Worm (Caenorhabditis elegans): ENCODE data around the gene F28C1.1.

Gene F28C1.1

ce11 chrV:12420843-12421242 is 29.8 kb upstream of the F28C1.1 start, which contains the start of gene C54D10.4:
TSS of gene C54D10.4 (minus strand) at chrV:12420943.
- TF ChIP-seq tra-4 (tag; optimal IDR thresholded peaks at IDR 0.05) = no peak
- no peak for TF ChIP-seq F13C5.2 (tag; optimal IDR thresholded peaks at IDR 0.05)
- no peak for TF ChIP-seq hmbx-1 (tag; optimal IDR thresholded peaks at IDR 0.05)
- TF ChIP-seq tbx-11 (GFP tag; IDR thresholded peaks at IDR 0.05) = no peak
- no peak for TF ChIP-seq ama-1 (optimal IDR thresholded peaks at IDR 0.05)
- no peak for TF ChIP-seq hnd-1 (tag; optimal IDR thresholded peaks at IDR 0.05)
- no peak for TF ChIP-seq aly-1 (tag; optimal IDR thresholded peaks at IDR 0.05)
- no peak for TF ChIP-seq hmg-4 (GFP tag; optimal IDR thresholded peaks at IDR 0.05)
- TF ChIP-seq B0310.2 (tag; optimal IDR thresholded peaks at IDR 0.05) = no peak
- TF ChIP-seq tbx-37 (GFP tag; conservative IDR thresholded peaks at IDR 0.05) = no peak
- no peak for TF ChIP-seq pes-1 (GFP tag; IDR thresholded peaks at IDR 0.05)
- no peak for TF ChIP-seq ceh-36 (tag; optimal IDR thresholded peaks at IDR 0.05)
- no peak for TF ChIP-seq scrt-1 (GFP tag; IDR thresholded peaks at IDR 0.05)
- TF ChIP-seq flt-1 (GFP tag; IDR thresholded peaks at IDR 0.05) = no peak
- TF ChIP-seq ets-7 (tag; optimal IDR thresholded peaks at IDR 0.05) = no peak
- TF ChIP-seq ceh-13 (GFP tag; optimal IDR thresholded peaks at IDR 0.05) = no peak
- TF ChIP-seq sea-1 (GFP tag; conservative IDR thresholded peaks at IDR 0.05) = no peak

- no peak for TF ChIP-seq pes-1 (GFP tag; IDR thresholded peaks at IDR 0.05)
- no peak for TF ChIP-seq tbx-37 (GFP tag; conservative IDR thresholded peaks at IDR 0.05)
- no peak for TF ChIP-seq B0310.2 (tag; optimal IDR thresholded peaks at IDR 0.05)
- TF ChIP-seq F13C5.2 (tag; optimal IDR thresholded peaks at IDR 0.05) = no peak
- TF ChIP-seq sea-1 (GFP tag; conservative IDR thresholded peaks at IDR 0.05) = no peak
- TF ChIP-seq hnd-1 (tag; optimal IDR thresholded peaks at IDR 0.05) = no peak
- no peak for TF ChIP-seq tra-4 (tag; optimal IDR thresholded peaks at IDR 0.05)
- no peak for TF ChIP-seq aly-1 (tag; optimal IDR thresholded peaks at IDR 0.05)
- TF ChIP-seq tbx-11 (GFP tag; IDR thresholded peaks at IDR 0.05) = no peak
- no peak for TF ChIP-seq hmbx-1 (tag; optimal IDR thresholded peaks at IDR 0.05)
- TF ChIP-seq ama-1 (optimal IDR thresholded peaks at IDR 0.05) = no peak
- no peak for TF ChIP-seq ceh-13 (GFP tag; optimal IDR thresholded peaks at IDR 0.05)
- TF ChIP-seq scrt-1 (GFP tag; IDR thresholded peaks at IDR 0.05) = no peak
- TF ChIP-seq ets-7 (tag; optimal IDR thresholded peaks at IDR 0.05) = no peak
- no peak for TF ChIP-seq hmg-4 (GFP tag; optimal IDR thresholded peaks at IDR 0.05)
- TF ChIP-seq ceh-36 (tag; optimal IDR thresholded peaks at IDR 0.05) = no peak
- no peak for TF ChIP-seq flt-1 (GFP tag; IDR thresholded peaks at IDR 0.05)
These were observed 29.2 kb upstream of the F28C1.1 start for ce11 chrV:12421360-12421759.

ce11 chrV:12427826-12428225 is 22.8 kb upstream of the F28C1.1 start:
- TF ChIP-seq aly-1 (tag; optimal IDR thresholded peaks at IDR 0.05) = no peak
- TF ChIP-seq hmg-4 (GFP tag; optimal IDR thresholded peaks at IDR 0.05) = no peak

- TF ChIP-seq aly-1 (tag; optimal IDR thresholded peaks at IDR 0.05) = no peak
- no peak for TF ChIP-seq tbx-37 (GFP tag; conservative IDR thresholded peaks at IDR 0.05)
- no peak for TF ChIP-seq flt-1 (GFP tag; IDR thresholded peaks at IDR 0.05)
- no peak for TF ChIP-seq tbx-11 (GFP tag; IDR thresholded peaks at IDR 0.05)
- TF ChIP-seq ceh-36 (tag; optimal IDR thresholded peaks at IDR 0.05) = no peak
- TF ChIP-seq hmbx-1 (tag; optimal IDR thresholded peaks at IDR 0.05) = no peak
- no peak for TF ChIP-seq ama-1 (optimal IDR thresholded peaks at IDR 0.05)
- no peak for TF ChIP-seq sea-1 (GFP tag; conservative IDR thresholded peaks at IDR 0.05)
- no peak for TF ChIP-seq hmg-4 (GFP tag; optimal IDR thresholded peaks at IDR 0.05)
- TF ChIP-seq hnd-1 (tag; optimal IDR thresholded peaks at IDR 0.05) = no peak
- no peak for TF ChIP-seq pes-1 (GFP tag; IDR thresholded peaks at IDR 0.05)
- TF ChIP-seq scrt-1 (GFP tag; IDR thresholded peaks at IDR 0.05) = no peak
- no peak for TF ChIP-seq ceh-13 (GFP tag; optimal IDR thresholded peaks at IDR 0.05)
- TF ChIP-seq ets-7 (tag; optimal IDR thresholded peaks at IDR 0.05) = no peak
- TF ChIP-seq F13C5.2 (tag; optimal IDR thresholded peaks at IDR 0.05) = no peak
- TF ChIP-seq tra-4 (tag; optimal IDR thresholded peaks at IDR 0.05) = no peak
- no peak for TF ChIP-seq B0310.2 (tag; optimal IDR thresholded peaks at IDR 0.05)
These were observed 21.6 kb upstream of the F28C1.1 start, which contains the start of gene C54D10.5 for ce11 chrV:12429039-12429438. TSS of gene C54D10.5 (plus strand) at chrV:12429339.

ce11 chrV:12432111-12432510 is 18.5 kb upstream of the F28C1.1 start, which contains the start of gene C54D10.13:
TSS of gene C54D10.13 (minus strand) at chrV:12432289.
- TF ChIP-seq ceh-13 (GFP tag; optimal IDR thresholded peaks at IDR 0.05) = no peak
- no peak for TF ChIP-seq aly-1 (tag; optimal IDR thresholded peaks at IDR 0.05)
- no peak for TF ChIP-seq scrt-1 (GFP tag; IDR thresholded peaks at IDR 0.05)
- no peak for TF ChIP-seq tbx-37 (GFP tag; conservative IDR thresholded peaks at IDR 0.05)
- no peak for TF ChIP-seq flt-1 (GFP tag; IDR thresholded peaks at IDR 0.05)
- TF ChIP-seq F13C5.2 (tag; optimal IDR thresholded peaks at IDR 0.05) = no peak
- TF ChIP-seq hmbx-1 (tag; optimal IDR thresholded peaks at IDR 0.05) = no peak
- TF ChIP-seq sea-1 (GFP tag; conservative IDR thresholded peaks at IDR 0.05) = no peak
- TF ChIP-seq hnd-1 (tag; optimal IDR thresholded peaks at IDR 0.05) = no peak
- no peak for TF ChIP-seq hmg-4 (GFP tag; optimal IDR thresholded peaks at IDR 0.05)
- TF ChIP-seq ets-7 (tag; optimal IDR thresholded peaks at IDR 0.05) = no peak
- no peak for TF ChIP-seq tbx-11 (GFP tag; IDR thresholded peaks at IDR 0.05)
- no peak for TF ChIP-seq tra-4 (tag; optimal IDR thresholded peaks at IDR 0.05)
- TF ChIP-seq ama-1 (optimal IDR thresholded peaks at IDR 0.05) = no peak
- TF ChIP-seq pes-1 (GFP tag; IDR thresholded peaks at IDR 0.05) = no peak
- no peak for TF ChIP-seq B0310.2 (tag; optimal IDR thresholded peaks at IDR 0.05)
- TF ChIP-seq ceh-36 (tag; optimal IDR thresholded peaks at IDR 0.05) = no peak

- no peak for TF ChIP-seq hmbx-1 (tag; optimal IDR thresholded peaks at IDR 0.05)
- TF ChIP-seq tbx-37 (GFP tag; conservative IDR thresholded peaks at IDR 0.05) = no peak
- TF ChIP-seq sea-1 (GFP tag; conservative IDR thresholded peaks at IDR 0.05) = no peak
- no peak for TF ChIP-seq hnd-1 (tag; optimal IDR thresholded peaks at IDR 0.05)
- TF ChIP-seq ceh-13 (GFP tag; optimal IDR thresholded peaks at IDR 0.05) = no peak
- TF ChIP-seq tra-4 (tag; optimal IDR thresholded peaks at IDR 0.05) = no peak
- no peak for TF ChIP-seq pes-1 (GFP tag; IDR thresholded peaks at IDR 0.05)
- no peak for TF ChIP-seq tbx-11 (GFP tag; IDR thresholded peaks at IDR 0.05)
- TF ChIP-seq flt-1 (GFP tag; IDR thresholded peaks at IDR 0.05) = no peak
These were observed 17.5 kb upstream of the F28C1.1 start for ce11 chrV:12433105-12433504.

ce11 chrV:12433717-12434116 is 16.9 kb upstream of the F28C1.1 start, which contains the start of gene srh-25:
TSS of gene srh-25 (minus strand) at chrV:12433817.
- TF ChIP-seq aly-1 (tag; optimal IDR thresholded peaks at IDR 0.05) (no peak), ets-7 (tag; optimal IDR thresholded peaks at IDR 0.05) (no peak), B0310.2 (tag; optimal IDR thresholded peaks at IDR 0.05) (no peak)
